Fruit fly (Drosophila melanogaster): ENCODE measurements around the gene CG14455.

CG14455 gene

dm6 chr3L:22717137-22717767, 30.4 kb upstream of the CG14455 start, which contains the start of the genes ArfGAP3 and CG32452 (continued):
- TF ChIP-seq Vsx1 (GFP tag; optimal IDR thresholded peaks at IDR 0.05), result no peak
- TF ChIP-seq sd (tag; optimal IDR thresholded peaks at IDR 0.05), result no peak
- TF ChIP-seq repo (GFP tag; optimal IDR thresholded peaks at IDR 0.05), result no peak
- peak; percentile 58 for TF ChIP-seq CG1233 (GFP tag; optimal IDR thresholded peaks at IDR 0.05)
- peak; percentile 50 for TF ChIP-seq onecut (GFP tag; IDR thresholded peaks at IDR 0.05)
- TF ChIP-seq ranshi (GFP tag; IDR thresholded peaks at IDR 0.05), result peak; percentile 59; the same call in 1 of the 2 replicates
- peak; percentile 91 for TF ChIP-seq CG10267 (tag; optimal IDR thresholded peaks at IDR 0.05)
- no peak for TF ChIP-seq abd-A (tag; optimal IDR thresholded peaks at IDR 0.05)
- peak; percentile 5 for TF ChIP-seq CG12236 (GFP tag; optimal IDR thresholded peaks at IDR 0.05)
- TF ChIP-seq BEAF-32 (GFP tag; optimal IDR thresholded peaks at IDR 0.05), result peak; percentile 75
- no peak for TF ChIP-seq fd102C (GFP tag; optimal IDR thresholded peaks at IDR 0.05)
- no peak for TF ChIP-seq sim (GFP tag; IDR thresholded peaks at IDR 0.05)
- TF ChIP-seq CG12744 (GFP tag; optimal IDR thresholded peaks at IDR 0.05), result no peak
- peak; percentile 58; the same call in 1 of the 2 replicates for TF ChIP-seq unc-4 (GFP tag; IDR thresholded peaks at IDR 0.05; ENCODE audit: partially characterized antibody)
- TF ChIP-seq so (GFP tag; IDR thresholded peaks at IDR 0.05), result 0 out of 3 replicates have a peak, but pooled peaks have one; percentile 45
- TF ChIP-seq hth (optimal IDR thresholded peaks at IDR 0.05), result no peak
- peak; percentile 48 for TF ChIP-seq fu2 (GFP tag; optimal IDR thresholded peaks at IDR 0.05)
- TF ChIP-seq dysf (GFP tag; IDR thresholded peaks at IDR 0.05), result peak; percentile 70; the same call in 2 of the 3 replicates
- no peak for TF ChIP-seq bigmax (GFP tag; optimal IDR thresholded peaks at IDR 0.05)
- no peak; the same call in 1 of the 2 replicates for TF ChIP-seq cas (GFP tag; IDR thresholded peaks at IDR 0.05)
- TF ChIP-seq CG12391 (tag; optimal IDR thresholded peaks at IDR 0.05), result peak; percentile 87
- TF ChIP-seq CG17568 (GFP tag; optimal IDR thresholded peaks at IDR 0.05), result no peak
- peak; percentile 76 for TF ChIP-seq mam (GFP tag; optimal IDR thresholded peaks at IDR 0.05)
- peak; percentile 37 for TF ChIP-seq vfl (GFP tag; optimal IDR thresholded peaks at IDR 0.05)
- peak; percentile 70 for TF ChIP-seq CG18599 (GFP tag; optimal IDR thresholded peaks at IDR 0.05)
- peak; percentile 41 for TF ChIP-seq Usf (GFP tag; optimal IDR thresholded peaks at IDR 0.05)
- TF ChIP-seq YL-1 (GFP tag; optimal IDR thresholded peaks at IDR 0.05), result peak; percentile 62
- TF ChIP-seq cg (GFP tag; optimal IDR thresholded peaks at IDR 0.05), result no peak
- peak; percentile 67 for TF ChIP-seq CG17912 (GFP tag; optimal IDR thresholded peaks at IDR 0.05)
- TF ChIP-seq HLH54F (GFP tag; optimal IDR thresholded peaks at IDR 0.05), result peak; percentile 68
- TF ChIP-seq CG10147 (GFP tag; optimal IDR thresholded peaks at IDR 0.05), result peak; percentile 74
- TF ChIP-seq trh (GFP tag; optimal IDR thresholded peaks at IDR 0.05), result no peak
- no peak for TF ChIP-seq CG4617 (GFP tag; optimal IDR thresholded peaks at IDR 0.05; ENCODE audit: borderline replicate concordance)
- peak; percentile 74 for TF ChIP-seq pho (GFP tag; optimal IDR thresholded peaks at IDR 0.05)
- TF ChIP-seq CTCF (GFP tag; optimal IDR thresholded peaks at IDR 0.05), result no peak
- peak; percentile 27 for TF ChIP-seq CG11398 (GFP tag; optimal IDR thresholded peaks at IDR 0.05)
- peak; percentile 66 for TF ChIP-seq Myb (GFP tag; optimal IDR thresholded peaks at IDR 0.05)
- TF ChIP-seq CrebB (tag; optimal IDR thresholded peaks at IDR 0.05), result peak; percentile 50
- no peak for TF ChIP-seq eyg (GFP tag; optimal IDR thresholded peaks at IDR 0.05)
- peak; percentile 78 for TF ChIP-seq CG2116 (GFP tag; optimal IDR thresholded peaks at IDR 0.05)
- 0 out of 3 replicates have a peak, but pooled peaks have one; percentile 37 for TF ChIP-seq CG2889 (GFP tag; IDR thresholded peaks at IDR 0.05)
- TF ChIP-seq CG13123 (GFP tag; optimal IDR thresholded peaks at IDR 0.05), result peak; percentile 53
- peak; percentile 67 for TF ChIP-seq Dref (GFP tag; IDR thresholded peaks at IDR 0.05)
- TF ChIP-seq phol (tag; optimal IDR thresholded peaks at IDR 0.05), result peak; percentile 80
- peak; percentile 92 for TF ChIP-seq CG17361 (GFP tag; IDR thresholded peaks at IDR 0.05)
- no peak for TF ChIP-seq jing (GFP tag; optimal IDR thresholded peaks at IDR 0.05)
- TF ChIP-seq CG10274 (GFP tag; optimal IDR thresholded peaks at IDR 0.05), result no peak
- TF ChIP-seq CG3407 (GFP tag; optimal IDR thresholded peaks at IDR 0.05), result peak; percentile 45
- TF ChIP-seq salm (tag; optimal IDR thresholded peaks at IDR 0.05), result no peak
- TF ChIP-seq wdn (GFP tag; IDR thresholded peaks at IDR 0.05), result 0 out of 2 replicates have a peak, but pooled peaks have one; percentile 36
